Worm (Caenorhabditis elegans) whole organism, L4 larva: Measurements from ENCODE around the gene F32D8.14.
A peak's percentile ranks its signal among the peaks of the same experiment; 100 is the strongest.

Experiments used
- D1046.2 ChIP-seq: fragments of 200-800 bp; sonication (Bioruptor generic); IDR thresholded peaks from 2 replicates; pipeline ENCODE4 v1.3.6; 2022; ENCODE audit warnings: missing genetic modification characterization, missing compliant biosample characterization
- F49E8.2 ChIP-seq: sonication (generic microtip); optimal IDR thresholded peaks from 2 replicates; lab custom pipeline; 2016; ENCODE audit warnings: missing compliant biosample characterization, mild to moderate bottlenecking, missing genetic modification characterization, borderline replicate concordance
- R02D3.7 ChIP-seq: fragments of 150-350 bp; sonication (generic microtip); optimal IDR thresholded peaks from 3 replicates; lab custom pipeline; 2014; ENCODE audit warnings: missing biosample characterization, missing genetic modification characterization
- Y105C5A.15 ChIP-seq: fragments of 200-800 bp; sonication (Bioruptor generic); IDR thresholded peaks from 2 replicates; pipeline ENCODE4 v1.3.6; 2022; ENCODE audit warnings: missing genetic modification characterization, missing compliant biosample characterization
- Y48G9A.11 ChIP-seq: fragments of 200-800 bp; sonication (Bioruptor generic); IDR thresholded peaks from 2 replicates; pipeline ENCODE4 v1.3.6; 2022; ENCODE audit warnings: missing genetic modification reagents, missing genetic modification characterization, missing compliant biosample characterization
- Y5F2A.4 ChIP-seq: fragments of 200-800 bp; sonication (Bioruptor generic); optimal IDR thresholded peaks from 2 replicates; lab custom pipeline; 2018; ENCODE audit warnings: mild to moderate bottlenecking, missing genetic modification characterization, missing compliant biosample characterization
- Y75B8A.6 ChIP-seq: fragments of 200-800 bp; sonication (Bioruptor generic); IDR thresholded peaks from 2 replicates; pipeline ENCODE4 v1.3.6; 2022; ENCODE audit warnings: missing genetic modification reagents, missing genetic modification characterization, missing compliant biosample characterization
- ZK546.5 ChIP-seq, 2 experiments: sonication (generic microtip); optimal IDR thresholded peaks; 2 replicates each; lab custom pipeline; 2017; ENCODE audit warnings: missing biosample characterization in 2 of 2, missing genetic modification characterization in 2 of 2
- ceh-20 ChIP-seq: fragments of 200-800 bp; sonication (Bioruptor generic); IDR thresholded peaks from 2 replicates; pipeline ENCODE4 v1.3.6; 2022; ENCODE audit warnings: missing genetic modification reagents, missing genetic modification characterization, missing compliant biosample characterization
- ceh-44 ChIP-seq: fragments of 200-800 bp; sonication (Bioruptor generic); IDR thresholded peaks from 2 replicates; pipeline ENCODE4 v1.3.6; 2022; ENCODE audit warnings: missing genetic modification reagents, missing genetic modification characterization, missing compliant biosample characterization
- ceh-82 ChIP-seq: sonication (generic microtip); optimal IDR thresholded peaks from 2 replicates; lab custom pipeline; 2017; ENCODE audit warnings: missing biosample characterization, missing genetic modification characterization
- daf-16 ChIP-seq, 3 experiments: sonication (generic microtip); optimal IDR thresholded peaks; 2 replicates each; lab custom pipeline; 2016 to 2017; ENCODE audit warnings: missing genetic modification characterization in 3 of 3, missing genetic modification reagents in 3 of 3, mild to moderate bottlenecking in 2 of 3, missing compliant biosample characterization in 2 of 3, missing biosample characterization in 1 of 3, moderate library complexity in 1 of 3
- daf-19 ChIP-seq: fragments of 200-800 bp; sonication (Bioruptor generic); conservative IDR thresholded peaks from 2 replicates; pipeline ENCODE4 v1.3.6; 2022; ENCODE audit warnings: missing genetic modification characterization, missing compliant biosample characterization
- daf-8 ChIP-seq: fragments of 200-800 bp; sonication (Bioruptor generic); IDR thresholded peaks from 2 replicates; pipeline ENCODE4 v1.3.6; 2022; ENCODE audit warnings: missing genetic modification characterization, missing compliant biosample characterization
- dmd-6 ChIP-seq: fragments of 200-800 bp; sonication (Bioruptor generic); IDR thresholded peaks from 2 replicates; pipeline ENCODE4 v1.3.6; 2022; ENCODE audit warnings: missing genetic modification reagents, missing genetic modification characterization, missing compliant biosample characterization
- dmd-9 ChIP-seq: fragments of 200-800 bp; sonication (Bioruptor generic); IDR thresholded peaks from 2 replicates; pipeline ENCODE4 v1.3.6; 2022; ENCODE audit warnings: missing genetic modification reagents, missing genetic modification characterization, missing compliant biosample characterization
- dve-1 ChIP-seq: sonication (generic microtip); optimal IDR thresholded peaks from 2 replicates; lab custom pipeline; 2017; ENCODE audit warnings: antibody characterized with exemption, mild to moderate bottlenecking, missing genetic modification characterization, missing compliant biosample characterization; ENCODE audit not compliant: insufficient read depth
- egl-27 ChIP-seq: sonication (generic microtip); optimal IDR thresholded peaks from 3 replicates; lab custom pipeline; 2017; ENCODE audit warnings: missing biosample characterization, missing genetic modification reagents, missing genetic modification characterization
- egl-43 ChIP-seq: fragments of 200-800 bp; sonication (Bioruptor generic); IDR thresholded peaks from 2 replicates; pipeline ENCODE4 v1.3.6; 2022; ENCODE audit warnings: missing genetic modification reagents, missing genetic modification characterization, missing compliant biosample characterization
- fos-1 ChIP-seq: fragments of 150-350 bp; optimal IDR thresholded peaks from 2 replicates; lab custom pipeline; 2014; ENCODE audit warnings: missing biosample characterization, missing genetic modification characterization
- gei-8 ChIP-seq: fragments of 200-800 bp; sonication (Bioruptor generic); optimal IDR thresholded peaks from 2 replicates; lab custom pipeline; 2018; ENCODE audit warnings: mild to moderate bottlenecking, missing genetic modification characterization, missing compliant biosample characterization
- hif-1 ChIP-seq, 2 experiments: sonication (generic microtip); optimal IDR thresholded peaks; 2 replicates each; lab custom pipeline; 2016 to 2017; ENCODE audit warnings: missing compliant biosample characterization in 2 of 2, missing genetic modification characterization in 2 of 2, missing genetic modification reagents in 2 of 2, missing genotype in 2 of 2, mild to moderate bottlenecking in 1 of 2
- hlh-11 ChIP-seq: fragments of 200-800 bp; sonication (Bioruptor generic); optimal IDR thresholded peaks from 2 replicates; lab custom pipeline; 2018; ENCODE audit warnings: mild to moderate bottlenecking, missing genetic modification characterization, missing compliant biosample characterization
- hlh-30 ChIP-seq: sonication (generic microtip); optimal IDR thresholded peaks from 2 replicates; lab custom pipeline; 2017; ENCODE audit warnings: antibody characterized with exemption, mild to moderate bottlenecking, missing genetic modification characterization, missing compliant biosample characterization; ENCODE audit not compliant: insufficient read depth
- jun-1 ChIP-seq: fragments of 150-350 bp; optimal IDR thresholded peaks from 2 replicates; lab custom pipeline; 2014; ENCODE audit warnings: missing biosample characterization, missing genetic modification reagents, missing genetic modification characterization
- lin-1 ChIP-seq: fragments of 200-800 bp; sonication (Bioruptor generic); IDR thresholded peaks from 2 replicates; pipeline ENCODE4 v1.3.6; 2022; ENCODE audit warnings: missing genetic modification reagents, missing genetic modification characterization, missing compliant biosample characterization
- lin-29 ChIP-seq: fragments of 200-800 bp; sonication (Bioruptor generic); IDR thresholded peaks from 2 replicates; pipeline ENCODE4 v1.3.6; 2022; ENCODE audit warnings: missing genetic modification reagents, missing genetic modification characterization, missing compliant biosample characterization
- lin-39 ChIP-seq: fragments of 150-350 bp; optimal IDR thresholded peaks from 2 replicates; lab custom pipeline; 2014; ENCODE audit warnings: missing biosample characterization, missing genetic modification reagents, missing genetic modification characterization
- lir-3 ChIP-seq: sonication (generic microtip); optimal IDR thresholded peaks from 2 replicates; lab custom pipeline; 2016; ENCODE audit warnings: mild to moderate bottlenecking, missing genetic modification characterization, missing compliant biosample characterization
- lsy-2 ChIP-seq, 2 experiments: fragments of 150-350 bp in 1 of 2; sonication (generic microtip) in 1 of 2; optimal IDR thresholded peaks; 2 replicates each; lab custom pipeline; 2014 to 2017; ENCODE audit warnings: missing biosample characterization in 2 of 2, missing genetic modification characterization in 2 of 2
- madf-9 ChIP-seq: fragments of 200-800 bp; sonication (Bioruptor generic); conservative IDR thresholded peaks from 2 replicates; pipeline ENCODE4 v1.3.6; 2022; ENCODE audit warnings: missing genetic modification reagents, missing genetic modification characterization, missing compliant biosample characterization
- mdt-29 ChIP-seq: fragments of 200-800 bp; sonication (Bioruptor generic); IDR thresholded peaks from 2 replicates; pipeline ENCODE4 v1.3.6; 2022; ENCODE audit warnings: missing genetic modification reagents, missing genetic modification characterization, missing compliant biosample characterization
- mxl-2 ChIP-seq: fragments of 200-800 bp; sonication (Bioruptor generic); conservative IDR thresholded peaks from 2 replicates; pipeline ENCODE4 v1.3.6; 2022; ENCODE audit warnings: missing genetic modification reagents, missing genetic modification characterization, missing compliant biosample characterization
- nhr-102 ChIP-seq: sonication (generic microtip); optimal IDR thresholded peaks from 2 replicates; lab custom pipeline; 2016; ENCODE audit warnings: mild to moderate bottlenecking, missing genetic modification characterization, moderate library complexity, missing compliant biosample characterization
- nhr-111 ChIP-seq: fragments of 200-800 bp; sonication (Bioruptor generic); optimal IDR thresholded peaks from 2 replicates; lab custom pipeline; 2018; ENCODE audit warnings: mild to moderate bottlenecking, missing genetic modification characterization, missing compliant biosample characterization
- nhr-237 ChIP-seq: sonication (generic microtip); optimal IDR thresholded peaks from 2 replicates; lab custom pipeline; 2017; ENCODE audit warnings: missing biosample characterization, missing genetic modification characterization
- nhr-42 ChIP-seq: fragments of 200-800 bp; sonication (Bioruptor generic); IDR thresholded peaks from 2 replicates; pipeline ENCODE4 v1.3.6; 2022; ENCODE audit warnings: missing genetic modification characterization, missing compliant biosample characterization
- nhr-76 ChIP-seq: fragments of 150-350 bp; optimal IDR thresholded peaks from 2 replicates; lab custom pipeline; 2014; ENCODE audit warnings: missing biosample characterization, missing genetic modification characterization
- nhr-77 ChIP-seq: fragments of 150-350 bp; optimal IDR thresholded peaks from 2 replicates; lab custom pipeline; 2014; ENCODE audit warnings: missing biosample characterization, missing genetic modification characterization
- pha-4 ChIP-seq, 2 experiments: fragments of 150-350 bp in 1 of 2; fragments of 200-800 bp in 1 of 2; sonication (Bioruptor generic) in 1 of 2; IDR thresholded peaks in 1 of 2; optimal IDR thresholded peaks in 1 of 2; 2 replicates each; pipeline versions ENCODE4 v1.3.6 to Lab custom; 2014 to 2022; ENCODE audit warnings: missing genetic modification characterization in 2 of 2, missing genetic modification reagents in 2 of 2, missing biosample characterization in 1 of 2, missing compliant biosample characterization in 1 of 2
- pqm-1 ChIP-seq: sonication (generic microtip); optimal IDR thresholded peaks from 2 replicates; lab custom pipeline; 2017; ENCODE audit warnings: missing biosample characterization, missing genetic modification characterization
- saeg-2 ChIP-seq: fragments of 200-800 bp; sonication (Bioruptor generic); IDR thresholded peaks from 2 replicates; pipeline ENCODE4 v1.3.6; 2022; ENCODE audit warnings: missing genetic modification reagents, missing genetic modification characterization, missing compliant biosample characterization
- set-16 ChIP-seq: fragments of 200-800 bp; sonication (Bioruptor generic); IDR thresholded peaks from 2 replicates; pipeline ENCODE4 v1.3.6; 2022; ENCODE audit warnings: missing genetic modification reagents, missing genetic modification characterization, missing compliant biosample characterization
- skn-1 ChIP-seq: fragments of 150-350 bp; optimal IDR thresholded peaks from 2 replicates; lab custom pipeline; 2014; ENCODE audit warnings: missing biosample characterization, missing genetic modification characterization
- snpc-4 ChIP-seq: fragments of 150-350 bp; optimal IDR thresholded peaks from 2 replicates; lab custom pipeline; 2014; ENCODE audit warnings: missing biosample characterization, missing genetic modification characterization
- tag-97 ChIP-seq: fragments of 200-800 bp; sonication (Bioruptor generic); IDR thresholded peaks from 2 replicates; pipeline ENCODE4 v1.3.6; 2022; ENCODE audit warnings: missing genetic modification characterization, missing compliant biosample characterization
- unc-62 ChIP-seq, 3 experiments: fragments of 150-350 bp in 1 of 3; sonication (generic microtip); optimal IDR thresholded peaks in 2 of 3; peaks in 1 of 3; 1 replicate in 1 of 3; 2 replicates in 2 of 3; lab custom pipeline; 2014 to 2017; ENCODE audit warnings: missing biosample characterization in 3 of 3, missing genetic modification characterization in 3 of 3, missing genetic modification reagents in 3 of 3, missing genotype in 1 of 3
- vab-7 ChIP-seq: fragments of 200-800 bp; sonication (Bioruptor generic); IDR thresholded peaks from 2 replicates; pipeline ENCODE4 v1.3.6; 2022; ENCODE audit warnings: missing genetic modification reagents, missing genetic modification characterization, missing compliant biosample characterization
- zag-1 ChIP-seq: fragments of 150-350 bp; optimal IDR thresholded peaks from 2 replicates; lab custom pipeline; 2014; ENCODE audit warnings: missing biosample characterization, missing genetic modification characterization

Gene F32D8.14

ce11 chrV:10897172-10897571 is 2.6 kb upstream of the F32D8.14 start (continued):
- TF ChIP-seq Y48G9A.11, result peak; percentile 93
- TF ChIP-seq daf-16 (GFP tag; optimal IDR thresholded peaks at IDR 0.05; lab: Kevin White, UChicago), result peak; percentile 93 to 95
- peak; percentile 81 for TF ChIP-seq daf-16 (tag; optimal IDR thresholded peaks at IDR 0.05; lab: Kevin White, UChicago)
- peak; percentile 67 for TF ChIP-seq lir-3
- TF ChIP-seq nhr-76 (tag; lab: Kevin White, UChicago), result peak; percentile 70
- TF ChIP-seq Y5F2A.4 (GFP tag; lab: Kevin White, UChicago), result peak; percentile 67
- TF ChIP-seq Y75B8A.6 (GFP tag; lab: Robert Waterston, UW), result peak; percentile 98
- peak; percentile 12 for TF ChIP-seq egl-27
- peak; percentile 80 for TF ChIP-seq nhr-237 (tag; lab: Kevin White, UChicago)
- peak; percentile 98 for TF ChIP-seq saeg-2 (GFP tag; lab: Robert Waterston, UW)
- TF ChIP-seq pqm-1 (tag; lab: Kevin White, UChicago), result peak; percentile 87
- no peak for TF ChIP-seq daf-8 (GFP tag; lab: Robert Waterston, UW)
- peak; percentile 93 to 98 for TF ChIP-seq lsy-2 (tag; optimal IDR thresholded peaks at IDR 0.05; lab: Kevin White, UChicago)
- TF ChIP-seq mdt-29 (GFP tag; lab: Robert Waterston, UW), result peak; percentile 97
- TF ChIP-seq ceh-82 (tag; lab: Kevin White, UChicago), result no peak
- TF ChIP-seq dve-1 (tag; lab: Kevin White, UChicago), result peak; percentile 99
- no peak for TF ChIP-seq lin-39 (tag; lab: Kevin White, UChicago)
- peak; percentile 68 for TF ChIP-seq set-16 (GFP tag; lab: Robert Waterston, UW)
- TF ChIP-seq vab-7 (GFP tag; lab: Robert Waterston, UW), result peak; percentile 88
- peak; percentile 67 to 94 for TF ChIP-seq hif-1 (tag; optimal IDR thresholded peaks at IDR 0.05; lab: Kevin White, UChicago)
- TF ChIP-seq snpc-4 (tag; lab: Kevin White, UChicago), result peak; percentile 8
- peak; percentile 49 for TF ChIP-seq gei-8
- peak; percentile 88 for TF ChIP-seq lin-29
- peak; percentile 98 for TF ChIP-seq nhr-77 (tag; lab: Kevin White, UChicago)
- peak; percentile 99 for TF ChIP-seq ceh-20 (GFP tag; lab: Robert Waterston, UW)
- TF ChIP-seq hlh-30 (tag; lab: Kevin White, UChicago), result peak; percentile 94
- peak; percentile 11 for TF ChIP-seq fos-1 (tag; lab: Kevin White, UChicago)
- peak; percentile 74 for TF ChIP-seq skn-1 (tag; lab: Kevin White, UChicago)
- TF ChIP-seq daf-19 (GFP tag; lab: Robert Waterston, UW), result peak; percentile 88; the same call in 1 of the 2 replicates
- peak; percentile 98 for TF ChIP-seq nhr-102 (tag; lab: Kevin White, UChicago)
- TF ChIP-seq hlh-11 (tag; lab: Kevin White, UChicago), result peak; percentile 99
- TF ChIP-seq dmd-6 (GFP tag; lab: Robert Waterston, UW), result peak; percentile 99
- TF ChIP-seq F49E8.2 (tag; lab: Kevin White, UChicago), result peak; percentile 97
- no peak for TF ChIP-seq nhr-111 (GFP tag; lab: Kevin White, UChicago)
- TF ChIP-seq madf-9, result peak; percentile 85
- 0 out of 2 replicates have a peak, but pooled peaks have one; percentile 79 for TF ChIP-seq tag-97 (GFP tag; lab: Robert Waterston, UW)
- TF ChIP-seq unc-62 (GFP tag; optimal IDR thresholded peaks at IDR 0.05 in 1 of 2; lab: Kevin White, UChicago), result peak in 1 of 2 experiments; percentile 99
- peak; percentile 80 for TF ChIP-seq unc-62 (tag; optimal IDR thresholded peaks at IDR 0.05; lab: Kevin White, UChicago)
- peak; percentile 98 for TF ChIP-seq pha-4 (GFP tag; IDR thresholded peaks at IDR 0.05; lab: Robert Waterston, UW)
- TF ChIP-seq pha-4 (tag; optimal IDR thresholded peaks at IDR 0.05; lab: Kevin White, UChicago), result peak; percentile 99
- TF ChIP-seq Y105C5A.15 (GFP tag; lab: Robert Waterston, UW), result no peak

ce11 chrV:10897106-10897171 is 2.4 kb upstream of the F32D8.14 start, which contains the start of gene sec-61.G:
TSS of gene sec-61.G (minus strand) at chrV:10897143.
- TF ChIP-seq daf-8 (GFP tag; lab: Robert Waterston, UW) (no peak), lin-1 (GFP tag; lab: Robert Waterston, UW) (no peak), egl-43 (no peak), dmd-9 (no peak), pha-4 (GFP tag; IDR thresholded peaks at IDR 0.05; lab: Robert Waterston, UW) (no peak), pha-4 (tag; optimal IDR thresholded peaks at IDR 0.05; lab: Kevin White, UChicago) (no peak), zag-1 (no peak), D1046.2 (GFP tag; lab: Robert Waterston, UW) (no peak), R02D3.7 (no peak), jun-1 (tag; lab: Kevin White, UChicago) (no peak), mxl-2 (GFP tag; lab: Robert Waterston, UW) (no peak), set-16 (GFP tag; lab: Robert Waterston, UW) (no peak), nhr-42 (no peak), nhr-77 (tag; lab: Kevin White, UChicago) (no peak), ZK546.5 (tag; optimal IDR thresholded peaks at IDR 0.05; lab: Kevin White, UChicago) (no peak), ceh-44 (GFP tag; lab: Robert Waterston, UW) (no peak)
